Fruit fly (Drosophila melanogaster) whole organism, embryonic: ENCODE measurements around the gene Sry-alpha.
A peak's percentile ranks its signal among the peaks of the same experiment; 100 is the strongest.

Experiments used
- BEAF-32 ChIP-seq: fragments of 200-800 bp; sonication (Bioruptor generic); optimal IDR thresholded peaks from 3 replicates; lab custom pipeline; 2017; ENCODE audit warnings: missing biosample characterization, missing genetic modification characterization, mild to moderate bottlenecking, moderate library complexity, missing genetic modification reagents
- CG10431 ChIP-seq: fragments of 200-800 bp; sonication (Bioruptor generic); optimal IDR thresholded peaks from 3 replicates; lab custom pipeline; 2018; ENCODE audit warnings: missing biosample characterization, mild to moderate bottlenecking, missing genetic modification characterization
- CG10543 ChIP-seq: fragments of 200-800 bp; sonication (Bioruptor generic); optimal IDR thresholded peaks from 3 replicates; lab custom pipeline; 2017; ENCODE audit warnings: missing biosample characterization, mild to moderate bottlenecking, missing genetic modification characterization, moderate library complexity
- CG12219 ChIP-seq: fragments of 200-800 bp; sonication (Bioruptor generic); optimal IDR thresholded peaks from 3 replicates; lab custom pipeline; 2018; ENCODE audit warnings: missing biosample characterization, mild to moderate bottlenecking, missing genetic modification characterization
- CG13296 ChIP-seq: fragments of 200-800 bp; sonication (Bioruptor generic); optimal IDR thresholded peaks from 3 replicates; lab custom pipeline; 2018; ENCODE audit warnings: missing biosample characterization, mild to moderate bottlenecking, missing genetic modification characterization
- CG2875 ChIP-seq: fragments of 200-800 bp; sonication (Bioruptor generic); optimal IDR thresholded peaks from 2 replicates; lab custom pipeline; 2017; ENCODE audit warnings: missing biosample characterization, mild to moderate bottlenecking, missing genetic modification characterization, missing genetic modification reagents
- CG31365 ChIP-seq: fragments of 200-800 bp; sonication (Bioruptor generic); optimal IDR thresholded peaks from 2 replicates; lab custom pipeline; 2018; ENCODE audit warnings: missing biosample characterization, mild to moderate bottlenecking, missing genetic modification characterization
- CG31441 ChIP-seq: fragments of 200-800 bp; sonication (Bioruptor generic); IDR thresholded peaks from 2 replicates; pipeline ENCODE4 v1.3.6; 2022; ENCODE audit warnings: missing biosample characterization, missing genetic modification characterization
- CG4854 ChIP-seq: fragments of 200-800 bp; sonication (Bioruptor generic); optimal IDR thresholded peaks from 2 replicates; lab custom pipeline; 2016; ENCODE audit warnings: missing biosample characterization, missing genetic modification characterization, inconsistent platforms
- CG6689 ChIP-seq: fragments of 200-800 bp; sonication (Bioruptor generic); IDR thresholded peaks from 2 replicates; pipeline ENCODE4 v1.3.6; 2022; ENCODE audit warnings: missing biosample characterization, missing genetic modification characterization
- CG7987 ChIP-seq: fragments of 200-800 bp; sonication (Bioruptor generic); optimal IDR thresholded peaks from 2 replicates; lab custom pipeline; 2018; ENCODE audit warnings: missing biosample characterization, mild to moderate bottlenecking, missing genetic modification characterization, moderate library complexity
- CHES-1-like ChIP-seq: fragments of 200-800 bp; sonication (Bioruptor generic); optimal IDR thresholded peaks from 2 replicates; lab custom pipeline; 2016; ENCODE audit warnings: missing biosample characterization, missing genetic modification characterization
- Dp ChIP-seq: fragments of 200-800 bp; sonication (Bioruptor generic); optimal IDR thresholded peaks from 2 replicates; lab custom pipeline; 2018; ENCODE audit warnings: missing biosample characterization, mild to moderate bottlenecking, missing genetic modification characterization, moderate library complexity
- E2f1 ChIP-seq: fragments of 200-800 bp; sonication (Bioruptor generic); IDR thresholded peaks from 2 replicates; pipeline ENCODE4 v1.3.6; 2022; ENCODE audit warnings: missing biosample characterization, missing genetic modification characterization
- Fer1 ChIP-seq: fragments of 200-800 bp; sonication (Bioruptor generic); optimal IDR thresholded peaks from 2 replicates; lab custom pipeline; 2017; ENCODE audit warnings: missing biosample characterization, mild to moderate bottlenecking, missing genetic modification characterization
- Fer3 ChIP-seq: fragments of 200-800 bp; sonication (Bioruptor generic); optimal IDR thresholded peaks from 2 replicates; lab custom pipeline; 2018; ENCODE audit warnings: missing biosample characterization, mild to moderate bottlenecking, missing genetic modification characterization, moderate library complexity
- Hand ChIP-seq: fragments of 200-800 bp; sonication (Bioruptor generic); optimal IDR thresholded peaks from 2 replicates; lab custom pipeline; 2017; ENCODE audit warnings: mild to moderate bottlenecking, missing biosample characterization, missing genetic modification reagents, missing genetic modification characterization
- Hr51 ChIP-seq, 2 experiments: fragments of 200-800 bp; sonication (Bioruptor generic); optimal IDR thresholded peaks; 2 replicates in 1 of 2; 3 replicates in 1 of 2; lab custom pipeline; 2016 to 2018; ENCODE audit warnings: missing biosample characterization in 2 of 2, missing genetic modification characterization in 2 of 2, mild to moderate bottlenecking in 1 of 2, moderate library complexity in 1 of 2
- NfI ChIP-seq: fragments of 200-800 bp; sonication (Bioruptor generic); optimal IDR thresholded peaks from 3 replicates; lab custom pipeline; 2018; ENCODE audit warnings: missing biosample characterization, mild to moderate bottlenecking, missing genetic modification characterization, moderate library complexity
- Poxn ChIP-seq: fragments of 200-800 bp; sonication (Bioruptor generic); IDR thresholded peaks from 2 replicates; pipeline ENCODE4 v1.3.6; 2022; ENCODE audit warnings: missing biosample characterization, missing genetic modification characterization
- Rx ChIP-seq: fragments of 200-800 bp; sonication (Bioruptor generic); IDR thresholded peaks from 2 replicates; pipeline ENCODE4 v1.3.6; 2022; ENCODE audit warnings: missing biosample characterization, missing genetic modification characterization
- Spps ChIP-seq: fragments of 200-800 bp; sonication (Bioruptor generic); optimal IDR thresholded peaks from 2 replicates; lab custom pipeline; 2018; ENCODE audit warnings: missing biosample characterization, mild to moderate bottlenecking, missing genetic modification characterization
- ab ChIP-seq: fragments of 200-800 bp; sonication (Bioruptor generic); optimal IDR thresholded peaks from 2 replicates; lab custom pipeline; 2016; ENCODE audit warnings: missing biosample characterization, missing genetic modification characterization
- abd-A ChIP-seq: fragments of 200-800 bp; sonication (Bioruptor generic); optimal IDR thresholded peaks from 3 replicates; lab custom pipeline; 2019; ENCODE audit warnings: missing biosample characterization, mild to moderate bottlenecking, missing genetic modification characterization, moderate library complexity
- ac ChIP-seq: fragments of 200-800 bp; sonication (Bioruptor generic); optimal IDR thresholded peaks from 3 replicates; lab custom pipeline; 2017; ENCODE audit warnings: missing biosample characterization, mild to moderate bottlenecking, missing genetic modification characterization
- ash1 ChIP-seq: fragments of 200-800 bp; sonication (Bioruptor generic); optimal IDR thresholded peaks from 2 replicates; lab custom pipeline; 2018; ENCODE audit warnings: missing biosample characterization, mild to moderate bottlenecking, missing genetic modification characterization
- ato ChIP-seq: fragments of 200-800 bp; sonication (Bioruptor generic); IDR thresholded peaks from 2 replicates; pipeline ENCODE4 v1.3.6; 2022; ENCODE audit warnings: missing biosample characterization, missing genetic modification characterization; ENCODE audit not compliant: partially characterized antibody
- bbx ChIP-seq: fragments of 200-800 bp; sonication (Bioruptor generic); IDR thresholded peaks from 2 replicates; pipeline ENCODE4 v1.3.6; 2022; ENCODE audit warnings: missing biosample characterization, missing genetic modification characterization; ENCODE audit not compliant: partially characterized antibody
- bowl ChIP-seq: fragments of 200-800 bp; sonication (Bioruptor generic); IDR thresholded peaks from 2 replicates; pipeline ENCODE4 v1.3.6; 2022; ENCODE audit warnings: missing biosample characterization, missing genetic modification characterization
- crp ChIP-seq, 2 experiments: fragments of 200-800 bp; sonication (Bioruptor generic); optimal IDR thresholded peaks; 2 replicates in 1 of 2; 3 replicates in 1 of 2; lab custom pipeline; 2017; ENCODE audit warnings: missing biosample characterization in 2 of 2, missing genetic modification characterization in 2 of 2, mild to moderate bottlenecking in 1 of 2, moderate library complexity in 1 of 2
- dm ChIP-seq: fragments of 200-800 bp; sonication (Bioruptor generic); optimal IDR thresholded peaks from 3 replicates; lab custom pipeline; 2016; ENCODE audit warnings: missing biosample characterization, missing genetic modification characterization
- gsb-n ChIP-seq: fragments of 200-800 bp; sonication (Bioruptor generic); optimal IDR thresholded peaks from 3 replicates; lab custom pipeline; 2018; ENCODE audit warnings: missing biosample characterization, mild to moderate bottlenecking, missing genetic modification characterization
- inv ChIP-seq: fragments of 200-800 bp; sonication (Bioruptor generic); IDR thresholded peaks from 2 replicates; pipeline ENCODE4 v1.3.6; 2022; ENCODE audit warnings: missing biosample characterization, missing genetic modification characterization; ENCODE audit not compliant: partially characterized antibody
- knrl ChIP-seq: fragments of 200-800 bp; sonication (Bioruptor generic); IDR thresholded peaks from 3 replicates; pipeline ENCODE4 v1.3.6; 2022; ENCODE audit warnings: missing biosample characterization, missing genetic modification characterization; ENCODE audit not compliant: partially characterized antibody
- mirr ChIP-seq: fragments of 200-800 bp; sonication (Bioruptor generic); optimal IDR thresholded peaks from 3 replicates; lab custom pipeline; 2018; ENCODE audit warnings: missing biosample characterization, mild to moderate bottlenecking, missing genetic modification characterization
- pan ChIP-seq, 4 experiments: fragments of >200 bp in 3 of 4; fragments of 200-800 bp in 1 of 4; sonication (Bioruptor generic) in 1 of 4; optimal IDR thresholded peaks in 3 of 4; IDR thresholded peaks in 1 of 4; 2 replicates each; pipeline versions ENCODE4 v1.3.6 to Lab custom; 2017 to 2022; ENCODE audit warnings: missing biosample characterization in 2 of 4, missing genetic modification characterization in 2 of 4, mixed read lengths in 1 of 4
- peb ChIP-seq: fragments of 200-800 bp; sonication (Bioruptor generic); IDR thresholded peaks from 2 replicates; pipeline ENCODE4 v1.3.6; 2022; ENCODE audit warnings: missing biosample characterization, missing genetic modification characterization
- pros ChIP-seq: fragments of 200-800 bp; sonication (Bioruptor generic); optimal IDR thresholded peaks from 3 replicates; lab custom pipeline; 2019; ENCODE audit warnings: missing biosample characterization, mild to moderate bottlenecking, missing genetic modification characterization, moderate library complexity
- pzg ChIP-seq: fragments of 200-800 bp; sonication (Bioruptor generic); optimal IDR thresholded peaks from 3 replicates; lab custom pipeline; 2018; ENCODE audit warnings: missing biosample characterization, mild to moderate bottlenecking, missing genetic modification characterization, moderate library complexity
- scrt ChIP-seq: fragments of 200-800 bp; sonication (Bioruptor generic); optimal IDR thresholded peaks from 2 replicates; lab custom pipeline; 2018; ENCODE audit warnings: missing biosample characterization, mild to moderate bottlenecking, missing genetic modification characterization, moderate library complexity
- sug ChIP-seq: fragments of 200-800 bp; optimal IDR thresholded peaks from 2 replicates; lab custom pipeline; 2019; ENCODE audit warnings: missing biosample characterization, mild to moderate bottlenecking, missing genetic modification characterization, moderate library complexity
- tll ChIP-seq, 2 experiments: fragments of 200-800 bp in 1 of 2; fragments of >200 bp in 1 of 2; sonication (Bioruptor generic) in 1 of 2; optimal IDR thresholded peaks; 2 replicates each; lab custom pipeline; 2017 to 2019; ENCODE audit warnings: missing biosample characterization in 2 of 2, missing genetic modification characterization in 2 of 2, mild to moderate bottlenecking in 1 of 2, moderate library complexity in 1 of 2
- wek ChIP-seq: fragments of 200-800 bp; sonication (Bioruptor generic); optimal IDR thresholded peaks from 3 replicates; lab custom pipeline; 2018; ENCODE audit warnings: missing biosample characterization, mild to moderate bottlenecking, missing genetic modification characterization, moderate library complexity
- z ChIP-seq: fragments of 200-800 bp; sonication (Bioruptor generic); IDR thresholded peaks from 3 replicates; pipeline ENCODE4 v1.3.6; 2022; ENCODE audit warnings: missing biosample characterization, missing genetic modification characterization
- zfh1 ChIP-seq: fragments of 200-800 bp; sonication (Bioruptor generic); IDR thresholded peaks from 3 replicates; pipeline ENCODE4 v1.3.6; 2022; ENCODE audit warnings: missing biosample characterization, missing genetic modification characterization

The Sry-alpha gene

dm6 chr3R:30021559-30022451, 17.7 kb upstream of the Sry-alpha start, which contains the start of gene Mgat2 (continued):
- TF ChIP-seq CG12219 (peak; percentile 59), NfI (GFP tag; lab: Kevin White, UChicago) (peak; percentile 16), gsb-n (peak; percentile 33), tll (GFP tag; optimal IDR thresholded peaks at IDR 0.05; lab: Kevin White, UChicago) (peak in 1 of 2 experiments; percentile 45), ab (no peak), Fer1 (GFP tag; lab: Kevin White, UChicago) (peak; percentile 74), CG10431 (GFP tag; lab: Kevin White, UChicago) (peak; percentile 77), peb (GFP tag; lab: Robert Waterston, UW) (no peak), mirr (GFP tag; lab: Kevin White, UChicago) (peak; percentile 74), bowl (peak; percentile 53; the same call in 1 of the 2 replicates), abd-A (tag; lab: Kevin White, UChicago) (peak; percentile 96), crp (GFP tag; optimal IDR thresholded peaks at IDR 0.05; lab: Kevin White, UChicago) (peak; percentile 73 to 96), ash1 (peak; percentile 62), Hand (GFP tag; lab: Kevin White, UChicago) (peak; percentile 31), bbx (peak; percentile 86), wek (GFP tag; lab: Kevin White, UChicago) (peak; percentile 70), BEAF-32 (GFP tag; lab: Kevin White, UChicago) (peak; percentile 90), CG31441 (GFP tag; lab: Robert Waterston, UW) (peak; percentile 48; the same call in 1 of the 2 replicates), CG13296 (GFP tag; lab: Kevin White, UChicago) (peak; percentile 41), CHES-1-like (peak; percentile 44), Fer3 (tag; lab: Kevin White, UChicago) (peak; percentile 15), z (GFP tag; lab: Robert Waterston, UW) (peak; percentile 93), ato (GFP tag; lab: Robert Waterston, UW) (peak; percentile 64; the same call in 1 of the 2 replicates), CG31365 (tag; lab: Kevin White, UChicago) (peak; percentile 42), pan (optimal IDR thresholded peaks at IDR 0.05; lab: Kevin White, UChicago) (no peak), pan (GFP tag; optimal IDR thresholded peaks at IDR 0.05 in 1 of 2, IDR thresholded peaks at IDR 0.05 in 1 of 2) (no peak), Rx (GFP tag; lab: Robert Waterston, UW) (0 out of 2 replicates have a peak, but pooled peaks have one; percentile 20), ac (GFP tag; lab: Kevin White, UChicago) (peak; percentile 51), CG4854 (no peak), sug (peak; percentile 55), zfh1 (GFP tag; lab: Robert Waterston, UW) (0 out of 3 replicates have a peak, but pooled peaks have one; percentile 33), scrt (GFP tag; lab: Kevin White, UChicago) (peak; percentile 32), Hr51 (GFP tag; optimal IDR thresholded peaks at IDR 0.05; lab: Kevin White, UChicago) (no peak), inv (GFP tag; lab: Robert Waterston, UW) (peak; percentile 74), pros (GFP tag; lab: Kevin White, UChicago) (peak; percentile 62), E2f1 (GFP tag; lab: Robert Waterston, UW) (peak; percentile 49; the same call in 1 of the 2 replicates), Spps (tag; lab: Kevin White, UChicago) (peak; percentile 63), Dp (GFP tag; lab: Kevin White, UChicago) (peak; percentile 79), CG7987 (peak; percentile 75), Poxn (GFP tag; lab: Robert Waterston, UW) (no peak), knrl (peak; percentile 81; the same call in 2 of the 3 replicates), CG10543 (GFP tag; lab: Kevin White, UChicago) (peak; percentile 77), pzg (GFP tag; lab: Kevin White, UChicago) (peak; percentile 24), CG2875 (GFP tag; lab: Kevin White, UChicago) (peak; percentile 14), dm (GFP tag; lab: Kevin White, UChicago) (peak; percentile 8), CG6689 (GFP tag; lab: Robert Waterston, UW) (no peak)
